Fruit fly (Drosophila melanogaster) whole organism, prepupa: ENCODE measurements around the gene Drak.

Experiments
- Blimp-1 ChIP-seq: fragments of 200-800 bp; sonication (Bioruptor generic); optimal IDR thresholded peaks from 3 replicates; lab custom pipeline; 2017; ENCODE audit warnings: missing biosample characterization, missing genetic modification characterization, mild to moderate bottlenecking, moderate library complexity, missing genetic modification reagents
- CG11762 ChIP-seq: fragments of 200-800 bp; sonication (Bioruptor generic); optimal IDR thresholded peaks from 3 replicates; lab custom pipeline; 2016; ENCODE audit warnings: missing biosample characterization, missing genetic modification characterization; ENCODE audit not compliant: insufficient read depth
- CG31627 ChIP-seq: fragments of 200-800 bp; sonication (Bioruptor generic); optimal IDR thresholded peaks from 3 replicates; lab custom pipeline; 2016; ENCODE audit warnings: missing biosample characterization, missing genetic modification characterization
- CG32006 ChIP-seq: fragments of 200-800 bp; sonication (Bioruptor generic); optimal IDR thresholded peaks from 3 replicates; lab custom pipeline; 2017; ENCODE audit warnings: missing biosample characterization, mild to moderate bottlenecking, missing genetic modification characterization
- CG6276 ChIP-seq: fragments of 200-800 bp; sonication (Bioruptor generic); optimal IDR thresholded peaks from 2 replicates; lab custom pipeline; 2017; ENCODE audit warnings: missing biosample characterization, mild to moderate bottlenecking, missing genetic modification characterization
- Eip78C ChIP-seq: fragments of 200-800 bp; sonication (Bioruptor generic); peaks from one replicate; lab custom pipeline; 2016; ENCODE audit warnings: missing biosample characterization, missing genetic modification characterization
- Ets21C ChIP-seq: fragments of 200-800 bp; sonication (Bioruptor generic); optimal IDR thresholded peaks from 3 replicates; lab custom pipeline; 2016; ENCODE audit warnings: missing biosample characterization, missing genetic modification characterization
- Gug ChIP-seq: fragments of 200-800 bp; sonication (Bioruptor generic); IDR thresholded peaks from 2 replicates; pipeline ENCODE4 v1.3.6; 2022; ENCODE audit warnings: missing biosample characterization, missing genetic modification characterization
- Sox14 ChIP-seq: fragments of 200-800 bp; sonication (Bioruptor generic); optimal IDR thresholded peaks from 3 replicates; lab custom pipeline; 2016; ENCODE audit warnings: missing biosample characterization, missing genetic modification characterization
- lz ChIP-seq: fragments of 200-800 bp; sonication (Bioruptor generic); optimal IDR thresholded peaks from 3 replicates; lab custom pipeline; 2016; ENCODE audit warnings: missing biosample characterization, missing genetic modification characterization
- ss ChIP-seq, 2 experiments: fragments of 200-800 bp; sonication (Bioruptor generic); optimal IDR thresholded peaks; 2 replicates in 1 of 2; 3 replicates in 1 of 2; lab custom pipeline; 2017 to 2018; ENCODE audit warnings: mild to moderate bottlenecking in 2 of 2, missing biosample characterization in 2 of 2, missing genetic modification characterization in 2 of 2, moderate library complexity in 1 of 2

dm6 chrX:11544110-11544950, 51.4 kb downstream of the Drak start:
- TF ChIP-seq Gug (GFP tag; lab: Robert Waterston, UW) (no peak), lz (GFP tag; lab: Kevin White, UChicago) (no peak), Ets21C (GFP tag; lab: Kevin White, UChicago) (no peak), CG11762 (GFP tag; lab: Kevin White, UChicago) (no peak), Sox14 (no peak), CG6276 (GFP tag; lab: Kevin White, UChicago) (no peak), CG32006 (GFP tag; lab: Kevin White, UChicago) (peak; percentile 60), Eip78C (GFP tag; lab: Kevin White, UChicago) (peak; percentile 75), CG31627 (no peak), ss (GFP tag; optimal IDR thresholded peaks at IDR 0.05; lab: Kevin White, UChicago) (peak in 1 of 2 experiments; percentile 38), Blimp-1 (GFP tag; lab: Kevin White, UChicago) (no peak)
